Worm (Caenorhabditis elegans): ENCODE results near the gene ari-2.

Gene ari-2

DNA sequence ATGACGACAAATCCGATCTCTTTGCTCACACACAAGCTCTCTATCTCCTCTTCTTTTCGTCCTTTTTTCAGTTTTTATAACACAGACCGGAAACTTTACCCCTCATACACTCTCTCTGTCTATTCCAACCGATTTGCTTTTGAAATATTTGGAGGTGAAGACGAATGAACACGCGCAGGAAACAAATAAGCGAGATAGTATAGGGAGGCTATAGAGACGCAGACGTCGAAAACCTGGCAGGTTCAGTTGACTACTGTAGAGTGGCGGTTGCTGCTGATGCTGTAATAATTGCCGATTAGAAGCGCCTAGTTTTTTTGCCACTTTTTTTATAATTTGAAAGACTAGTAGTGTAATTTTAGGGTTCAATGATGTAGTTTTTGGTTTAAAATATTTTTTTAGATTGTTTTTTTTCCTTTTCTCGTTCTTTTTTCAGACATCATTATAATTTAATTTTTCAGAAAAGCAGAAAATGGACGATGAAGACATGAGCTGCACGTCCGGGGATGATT lies at the start of gene ari-2:
TSS of gene ari-2 (plus strand) at position 459 of the 509 bp plus-strand sequence.
- TF ChIP-seq tbx-11 (GFP tag; IDR thresholded peaks at IDR 0.05) (no peak), hnd-1 (tag; optimal IDR thresholded peaks at IDR 0.05) (no peak), tbx-37 (GFP tag; conservative IDR thresholded peaks at IDR 0.05) (no peak), B0310.2 (tag; optimal IDR thresholded peaks at IDR 0.05) (no peak), pes-1 (GFP tag; IDR thresholded peaks at IDR 0.05) (no peak), sea-1 (GFP tag; conservative IDR thresholded peaks at IDR 0.05) (no peak), ceh-36 (tag; optimal IDR thresholded peaks at IDR 0.05) (no peak), ets-7 (tag; optimal IDR thresholded peaks at IDR 0.05) (no peak), flt-1 (GFP tag; IDR thresholded peaks at IDR 0.05) (no peak), hmbx-1 (tag; optimal IDR thresholded peaks at IDR 0.05) (no peak), tra-4 (tag; optimal IDR thresholded peaks at IDR 0.05) (no peak), aly-1 (tag; optimal IDR thresholded peaks at IDR 0.05) (no peak), F13C5.2 (tag; optimal IDR thresholded peaks at IDR 0.05) (no peak), scrt-1 (GFP tag; IDR thresholded peaks at IDR 0.05) (no peak), ama-1 (optimal IDR thresholded peaks at IDR 0.05) (no peak)

DNA sequence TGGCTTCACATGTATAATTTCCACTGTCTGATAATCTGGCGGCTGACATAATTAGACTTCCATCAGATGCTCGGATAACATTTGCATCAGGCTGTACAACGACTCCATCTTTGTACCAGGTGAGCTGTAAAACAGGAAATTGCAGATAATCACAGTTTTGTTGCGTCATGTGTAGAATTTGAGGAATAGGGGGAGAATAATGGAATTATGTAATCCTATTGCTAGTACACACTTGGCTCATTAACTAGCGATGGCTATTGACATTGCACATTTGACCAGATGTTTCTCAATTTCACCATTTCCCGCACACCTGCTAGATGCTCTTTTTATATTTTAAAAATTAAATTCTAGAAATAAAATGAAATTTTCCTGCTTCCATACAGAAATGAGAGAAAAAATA lies 49.5 kb upstream of the ari-2 start:
- TF ChIP-seq ceh-13 (GFP tag; optimal IDR thresholded peaks at IDR 0.05) (no peak), sea-1 (GFP tag; conservative IDR thresholded peaks at IDR 0.05) (no peak), aly-1 (tag; optimal IDR thresholded peaks at IDR 0.05) (no peak), tra-4 (tag; optimal IDR thresholded peaks at IDR 0.05) (no peak), ama-1 (optimal IDR thresholded peaks at IDR 0.05) (no peak), ets-7 (tag; optimal IDR thresholded peaks at IDR 0.05) (no peak), ceh-36 (tag; optimal IDR thresholded peaks at IDR 0.05) (no peak), F13C5.2 (tag; optimal IDR thresholded peaks at IDR 0.05) (no peak), tbx-11 (GFP tag; IDR thresholded peaks at IDR 0.05) (no peak), hmbx-1 (tag; optimal IDR thresholded peaks at IDR 0.05) (no peak), hmg-4 (GFP tag; optimal IDR thresholded peaks at IDR 0.05) (no peak), hnd-1 (tag; optimal IDR thresholded peaks at IDR 0.05) (no peak), pes-1 (GFP tag; IDR thresholded peaks at IDR 0.05) (no peak), tbx-37 (GFP tag; conservative IDR thresholded peaks at IDR 0.05) (no peak), flt-1 (GFP tag; IDR thresholded peaks at IDR 0.05) (no peak), B0310.2 (tag; optimal IDR thresholded peaks at IDR 0.05) (no peak), scrt-1 (GFP tag; IDR thresholded peaks at IDR 0.05) (no peak)

DNA sequence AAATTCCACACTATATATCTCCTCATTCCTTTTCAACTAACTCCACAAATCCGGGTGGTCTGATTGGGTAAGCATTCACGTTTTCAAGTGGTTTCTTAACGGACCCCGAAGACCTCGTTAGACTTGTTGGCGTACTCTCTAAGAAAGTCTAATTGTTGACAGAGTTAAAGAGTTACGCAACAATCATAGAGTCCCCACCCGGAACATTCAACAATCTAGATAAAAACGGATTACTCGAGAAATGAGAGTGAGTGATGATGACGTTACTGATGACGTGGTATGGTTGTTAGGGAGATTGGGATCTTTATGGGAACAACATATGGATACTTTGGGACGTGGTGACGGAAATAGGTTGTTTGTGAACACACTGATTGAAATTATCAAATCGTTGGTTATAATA lies 48.3 kb upstream of the ari-2 start:
- TF ChIP-seq F13C5.2 (tag; optimal IDR thresholded peaks at IDR 0.05) (no peak), tra-4 (tag; optimal IDR thresholded peaks at IDR 0.05) (no peak), flt-1 (GFP tag; IDR thresholded peaks at IDR 0.05) (no peak)

DNA sequence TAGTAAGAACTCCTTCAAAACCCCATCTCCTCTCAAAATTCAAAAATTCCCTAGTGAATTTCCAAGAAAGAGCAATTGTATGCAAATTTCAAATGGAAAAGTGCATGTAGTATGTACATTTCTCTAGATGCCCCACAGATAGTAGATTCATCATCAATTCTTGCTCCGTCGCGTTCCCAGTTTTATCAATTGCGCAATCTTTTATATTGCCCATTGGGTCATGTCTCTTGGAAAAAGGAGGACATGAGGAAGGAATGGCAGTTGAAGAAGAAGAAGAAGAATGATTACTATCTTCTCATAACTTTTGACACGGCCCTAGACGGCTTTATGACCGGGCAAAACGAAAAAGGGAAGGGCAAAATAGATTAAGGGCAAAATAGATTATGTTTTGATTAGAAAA lies 44.3 kb upstream of the ari-2 start:
- TF ChIP-seq ceh-13 (GFP tag; optimal IDR thresholded peaks at IDR 0.05) (no peak), aly-1 (tag; optimal IDR thresholded peaks at IDR 0.05) (no peak), pes-1 (GFP tag; IDR thresholded peaks at IDR 0.05) (no peak), ama-1 (optimal IDR thresholded peaks at IDR 0.05) (no peak), tbx-37 (GFP tag; conservative IDR thresholded peaks at IDR 0.05) (no peak), sea-1 (GFP tag; conservative IDR thresholded peaks at IDR 0.05) (no peak), tbx-11 (GFP tag; IDR thresholded peaks at IDR 0.05) (no peak), B0310.2 (tag; optimal IDR thresholded peaks at IDR 0.05) (no peak), hmbx-1 (tag; optimal IDR thresholded peaks at IDR 0.05) (no peak), tra-4 (tag; optimal IDR thresholded peaks at IDR 0.05) (no peak), hnd-1 (tag; optimal IDR thresholded peaks at IDR 0.05) (no peak)

DNA sequence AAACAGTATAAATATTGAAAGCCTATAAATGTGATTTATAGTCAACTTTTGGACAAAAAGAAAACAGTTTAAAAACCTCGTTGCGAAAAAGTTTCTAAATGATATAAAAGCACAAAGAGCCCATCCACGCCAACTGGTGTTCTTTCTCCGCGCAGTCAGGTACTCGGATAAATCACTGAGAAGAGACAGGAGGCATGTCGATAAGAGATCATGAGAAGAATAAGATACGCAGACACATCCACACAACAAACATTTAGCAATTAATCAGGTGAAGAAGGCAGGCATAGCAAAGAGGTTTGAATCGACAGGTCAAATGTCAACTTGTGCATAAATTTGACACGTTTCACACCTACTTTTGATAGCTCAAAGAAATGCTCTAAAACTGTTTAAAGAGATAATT lies 43.2 kb upstream of the ari-2 start:
- TF ChIP-seq ceh-13 (GFP tag; optimal IDR thresholded peaks at IDR 0.05) = no peak
- no peak for TF ChIP-seq hnd-1 (tag; optimal IDR thresholded peaks at IDR 0.05)
- TF ChIP-seq tbx-11 (GFP tag; IDR thresholded peaks at IDR 0.05) = no peak
- no peak for TF ChIP-seq hmbx-1 (tag; optimal IDR thresholded peaks at IDR 0.05)
- TF ChIP-seq B0310.2 (tag; optimal IDR thresholded peaks at IDR 0.05) = no peak
- no peak for TF ChIP-seq pes-1 (GFP tag; IDR thresholded peaks at IDR 0.05)
- TF ChIP-seq ceh-36 (tag; optimal IDR thresholded peaks at IDR 0.05) = no peak
- no peak for TF ChIP-seq scrt-1 (GFP tag; IDR thresholded peaks at IDR 0.05)
- TF ChIP-seq sea-1 (GFP tag; conservative IDR thresholded peaks at IDR 0.05) = no peak
- TF ChIP-seq hmg-4 (GFP tag; optimal IDR thresholded peaks at IDR 0.05) = no peak
- no peak for TF ChIP-seq F13C5.2 (tag; optimal IDR thresholded peaks at IDR 0.05)
- no peak for TF ChIP-seq aly-1 (tag; optimal IDR thresholded peaks at IDR 0.05)
- TF ChIP-seq ama-1 (optimal IDR thresholded peaks at IDR 0.05) = no peak
- TF ChIP-seq tra-4 (tag; optimal IDR thresholded peaks at IDR 0.05) = no peak
- TF ChIP-seq ets-7 (tag; optimal IDR thresholded peaks at IDR 0.05) = no peak
- TF ChIP-seq flt-1 (GFP tag; IDR thresholded peaks at IDR 0.05) = no peak
- TF ChIP-seq tbx-37 (GFP tag; conservative IDR thresholded peaks at IDR 0.05) = no peak

DNA sequence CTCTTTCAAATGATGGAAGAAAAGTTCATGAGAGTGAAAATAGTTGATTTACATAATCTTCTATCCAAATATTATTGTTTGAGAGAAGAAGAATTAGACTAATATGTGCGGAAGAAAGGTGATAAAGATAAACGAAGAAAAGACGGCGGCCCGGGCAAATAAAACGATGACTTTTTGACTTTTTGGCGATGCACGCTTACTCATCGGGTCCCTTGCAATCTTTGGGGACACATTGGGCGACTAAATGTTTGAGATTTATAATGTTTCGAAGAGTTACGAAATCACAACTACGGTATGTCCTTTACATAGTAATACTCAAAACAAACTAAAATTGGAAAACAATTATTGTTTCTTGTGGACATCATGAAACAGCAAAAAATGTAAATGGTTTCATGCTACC lies 36.1 kb upstream of the ari-2 start:
- TF ChIP-seq ceh-36 (tag; optimal IDR thresholded peaks at IDR 0.05) = no peak
- TF ChIP-seq aly-1 (tag; optimal IDR thresholded peaks at IDR 0.05) = no peak
- no peak for TF ChIP-seq F13C5.2 (tag; optimal IDR thresholded peaks at IDR 0.05)
- no peak for TF ChIP-seq ceh-13 (GFP tag; optimal IDR thresholded peaks at IDR 0.05)

DNA sequence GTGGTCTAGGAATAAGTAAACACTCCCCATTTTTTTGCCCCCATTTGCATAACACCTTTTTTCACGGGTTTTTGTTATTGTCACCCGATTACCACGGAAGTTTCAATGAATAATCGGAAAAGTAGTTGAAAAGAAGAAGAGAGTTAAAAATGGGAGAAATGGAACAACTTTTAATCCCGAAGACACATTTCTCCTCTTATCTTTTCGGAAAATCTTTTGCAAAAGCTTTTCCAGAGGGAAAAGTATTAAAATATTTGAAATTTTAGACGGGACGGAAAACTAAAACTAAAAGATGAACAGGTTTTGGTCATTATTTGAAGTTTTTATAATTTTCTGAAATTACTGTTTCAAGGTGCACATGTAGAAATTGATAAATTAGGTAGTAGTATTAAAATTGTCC lies 31.9 kb upstream of the ari-2 start:
- TF ChIP-seq sea-1 (GFP tag; conservative IDR thresholded peaks at IDR 0.05) = no peak
- no peak for TF ChIP-seq aly-1 (tag; optimal IDR thresholded peaks at IDR 0.05)
- no peak for TF ChIP-seq F13C5.2 (tag; optimal IDR thresholded peaks at IDR 0.05)
- TF ChIP-seq pes-1 (GFP tag; IDR thresholded peaks at IDR 0.05) = no peak
- TF ChIP-seq tbx-11 (GFP tag; IDR thresholded peaks at IDR 0.05) = no peak
- no peak for TF ChIP-seq tbx-37 (GFP tag; conservative IDR thresholded peaks at IDR 0.05)
- no peak for TF ChIP-seq hmbx-1 (tag; optimal IDR thresholded peaks at IDR 0.05)

DNA sequence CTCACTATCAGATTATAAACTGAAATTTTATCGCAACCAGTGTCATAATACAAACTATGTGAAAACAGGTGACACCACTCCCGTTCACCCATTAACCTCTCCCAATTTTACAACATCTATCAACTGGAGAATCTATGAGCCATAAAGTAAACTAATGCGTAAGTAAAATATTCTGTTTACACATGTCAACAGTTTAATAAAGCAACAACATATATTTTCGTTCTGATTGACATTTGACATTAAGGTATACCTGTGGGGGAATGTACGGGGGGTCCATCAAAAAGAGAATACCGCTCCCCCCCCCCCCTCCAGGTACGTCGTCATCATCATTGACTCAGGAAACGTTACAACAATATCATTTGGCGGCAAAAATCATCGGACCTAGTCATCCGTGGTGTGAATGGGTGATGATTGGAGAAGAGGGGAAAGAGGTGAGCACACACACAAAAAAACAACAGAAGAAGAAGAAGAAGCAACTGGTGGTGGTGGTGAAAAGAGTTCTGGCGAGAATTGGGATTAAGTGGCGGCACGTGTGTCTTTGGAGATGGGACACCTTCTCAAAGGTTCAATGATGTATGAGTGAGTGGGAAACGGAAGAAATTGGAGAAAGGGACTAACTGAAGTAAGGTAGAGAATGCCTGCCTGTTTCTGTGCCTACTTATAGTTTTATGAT lies 24.1 kb upstream of the ari-2 start:
- TF ChIP-seq ceh-36 (tag; optimal IDR thresholded peaks at IDR 0.05) (no peak), ama-1 (optimal IDR thresholded peaks at IDR 0.05) (no peak), tra-4 (tag; optimal IDR thresholded peaks at IDR 0.05) (no peak), sea-1 (GFP tag; conservative IDR thresholded peaks at IDR 0.05) (no peak), ceh-13 (GFP tag; optimal IDR thresholded peaks at IDR 0.05) (no peak), tbx-37 (GFP tag; conservative IDR thresholded peaks at IDR 0.05) (no peak), flt-1 (GFP tag; IDR thresholded peaks at IDR 0.05) (no peak), ets-7 (tag; optimal IDR thresholded peaks at IDR 0.05) (no peak), tbx-11 (GFP tag; IDR thresholded peaks at IDR 0.05) (no peak), B0310.2 (tag; optimal IDR thresholded peaks at IDR 0.05) (no peak), hmbx-1 (tag; optimal IDR thresholded peaks at IDR 0.05) (no peak), hnd-1 (tag; optimal IDR thresholded peaks at IDR 0.05) (no peak), F13C5.2 (tag; optimal IDR thresholded peaks at IDR 0.05) (no peak), hmg-4 (GFP tag; optimal IDR thresholded peaks at IDR 0.05) (no peak), pes-1 (GFP tag; IDR thresholded peaks at IDR 0.05) (no peak)
